Fruit fly (Drosophila melanogaster) whole organism, adult: Measurements from ENCODE around the gene Clic.
A peak's percentile ranks its signal among the peaks of the same experiment; 100 is the strongest.

Source experiments
- CG11617 ChIP-seq: fragments of 200-800 bp; sonication (Bioruptor generic); optimal IDR thresholded peaks from 2 replicates; lab custom pipeline; 2017; ENCODE audit warnings: mild to moderate bottlenecking, missing biosample characterization, missing genetic modification reagents, missing genetic modification characterization
- CG12768 ChIP-seq: fragments of 200-800 bp; sonication (Bioruptor generic); optimal IDR thresholded peaks from 2 replicates; lab custom pipeline; 2017; ENCODE audit warnings: missing biosample characterization, missing genetic modification characterization, mild to moderate bottlenecking, moderate library complexity, missing genetic modification reagents
- CG14711 ChIP-seq: fragments of 200-800 bp; sonication (Bioruptor generic); optimal IDR thresholded peaks from 2 replicates; lab custom pipeline; 2018; ENCODE audit warnings: missing biosample characterization, mild to moderate bottlenecking, missing genetic modification characterization, moderate library complexity
- CG1620 ChIP-seq: fragments of 200-800 bp; sonication (Bioruptor generic); optimal IDR thresholded peaks from 2 replicates; lab custom pipeline; 2016; ENCODE audit warnings: missing biosample characterization, missing genetic modification characterization
- CG33017 ChIP-seq: fragments of 200-800 bp; sonication (Bioruptor generic); optimal IDR thresholded peaks from 2 replicates; lab custom pipeline; 2018; ENCODE audit warnings: missing biosample characterization, mild to moderate bottlenecking, missing genetic modification characterization, moderate library complexity
- CG5204 ChIP-seq: fragments of 200-800 bp; sonication (Bioruptor generic); optimal IDR thresholded peaks from 2 replicates; lab custom pipeline; 2016; ENCODE audit warnings: missing biosample characterization, missing genetic modification characterization
- CG7045 ChIP-seq: fragments of 200-800 bp; sonication (Bioruptor generic); optimal IDR thresholded peaks from 2 replicates; lab custom pipeline; 2017; ENCODE audit warnings: missing biosample characterization, mild to moderate bottlenecking, missing genetic modification characterization
- CG7101 ChIP-seq: fragments of 200-800 bp; sonication (Bioruptor generic); optimal IDR thresholded peaks from 2 replicates; lab custom pipeline; 2018; ENCODE audit warnings: missing biosample characterization, mild to moderate bottlenecking, missing genetic modification characterization, moderate library complexity
- Clk ChIP-seq: fragments of 200-800 bp; sonication (Bioruptor generic); optimal IDR thresholded peaks from 2 replicates; lab custom pipeline; 2017; ENCODE audit warnings: missing biosample characterization, missing genetic modification characterization
- Crg-1 ChIP-seq: fragments of 200-800 bp; sonication (Bioruptor generic); optimal IDR thresholded peaks from 2 replicates; lab custom pipeline; 2016; ENCODE audit warnings: missing biosample characterization, missing genetic modification characterization
- Hr96 ChIP-seq: fragments of 200-800 bp; sonication (Bioruptor generic); optimal IDR thresholded peaks from 2 replicates; lab custom pipeline; 2016; ENCODE audit warnings: missing biosample characterization, missing genetic modification characterization
- Mnt ChIP-seq: fragments of 200-800 bp; sonication (Bioruptor generic); optimal IDR thresholded peaks from 2 replicates; lab custom pipeline; 2016; ENCODE audit warnings: missing biosample characterization, mild to moderate bottlenecking, missing genetic modification characterization
- bab1 ChIP-seq: fragments of 200-800 bp; sonication (Bioruptor generic); optimal IDR thresholded peaks from 3 replicates; lab custom pipeline; 2019; ENCODE audit warnings: missing biosample characterization, mild to moderate bottlenecking, missing genetic modification characterization, moderate library complexity
- cic ChIP-seq: fragments of 200-800 bp; sonication (Bioruptor generic); optimal IDR thresholded peaks from 2 replicates; lab custom pipeline; 2017; ENCODE audit warnings: missing biosample characterization, mild to moderate bottlenecking, missing genetic modification characterization, moderate library complexity
- cnc ChIP-seq, 2 experiments: fragments of >200 bp; optimal IDR thresholded peaks; 2 replicates each; lab custom pipeline; 2017
- kay ChIP-seq: fragments of 200-800 bp; sonication (Bioruptor generic); peaks from one replicate; lab custom pipeline; 2016; ENCODE audit warnings: missing biosample characterization, missing genetic modification characterization, borderline replicate concordance
- ovo ChIP-seq: fragments of 200-800 bp; sonication (Bioruptor generic); optimal IDR thresholded peaks from 2 replicates; lab custom pipeline; 2016; ENCODE audit warnings: missing biosample characterization, missing genetic modification characterization
- pad ChIP-seq: fragments of 200-800 bp; sonication (Bioruptor generic); optimal IDR thresholded peaks from 3 replicates; lab custom pipeline; 2017; ENCODE audit warnings: missing biosample characterization, missing genetic modification characterization, mild to moderate bottlenecking, moderate library complexity, missing genetic modification reagents
- tj ChIP-seq: fragments of 200-800 bp; sonication (Bioruptor generic); optimal IDR thresholded peaks from 3 replicates; lab custom pipeline; 2017; ENCODE audit warnings: missing biosample characterization, mild to moderate bottlenecking, missing genetic modification characterization, moderate library complexity
- toe ChIP-seq: fragments of 200-800 bp; sonication (Bioruptor generic); optimal IDR thresholded peaks from 2 replicates; lab custom pipeline; 2016; ENCODE audit warnings: missing biosample characterization, missing genetic modification characterization

The Clic gene

DNA sequence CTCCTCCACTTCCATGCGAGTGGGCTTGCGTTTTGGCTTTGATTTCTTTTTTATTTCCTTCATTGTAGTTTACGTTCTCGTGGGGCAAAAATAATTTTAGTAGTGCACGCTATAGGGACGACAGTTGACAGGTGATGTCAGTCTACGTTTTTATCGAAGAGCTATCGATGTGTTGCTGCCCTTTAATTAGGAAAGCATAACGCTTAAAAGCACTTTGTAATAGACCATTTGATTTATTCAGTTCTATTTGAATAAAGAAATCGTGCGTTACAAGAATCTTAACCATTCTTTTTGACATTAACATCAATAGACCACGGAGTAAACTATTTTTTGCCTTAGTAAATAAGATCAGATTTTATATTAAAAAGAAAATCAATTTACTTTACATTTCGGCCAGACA is 31.1 kb downstream of the Clic start, which contains the start of gene CG10993:
TSS of gene CG10993 (minus strand) at position 101 of the 400 bp plus-strand sequence.
- no peak for TF ChIP-seq CG14711 (tag; lab: Kevin White, UChicago)
- TF ChIP-seq kay (GFP tag; lab: Kevin White, UChicago) = no peak
- no peak for TF ChIP-seq pad (GFP tag; lab: Kevin White, UChicago)
- no peak for TF ChIP-seq CG1620 (GFP tag; lab: Kevin White, UChicago)
- TF ChIP-seq Crg-1 (GFP tag; lab: Kevin White, UChicago) = no peak

dm6 chrX:13788973-13789682 is 33.0 kb downstream of the Clic start:
- no peak for TF ChIP-seq kay (GFP tag; lab: Kevin White, UChicago)
- TF ChIP-seq Clk (GFP tag; lab: Kevin White, UChicago) = no peak
- no peak for TF ChIP-seq Mnt (GFP tag; lab: Kevin White, UChicago)

DNA sequence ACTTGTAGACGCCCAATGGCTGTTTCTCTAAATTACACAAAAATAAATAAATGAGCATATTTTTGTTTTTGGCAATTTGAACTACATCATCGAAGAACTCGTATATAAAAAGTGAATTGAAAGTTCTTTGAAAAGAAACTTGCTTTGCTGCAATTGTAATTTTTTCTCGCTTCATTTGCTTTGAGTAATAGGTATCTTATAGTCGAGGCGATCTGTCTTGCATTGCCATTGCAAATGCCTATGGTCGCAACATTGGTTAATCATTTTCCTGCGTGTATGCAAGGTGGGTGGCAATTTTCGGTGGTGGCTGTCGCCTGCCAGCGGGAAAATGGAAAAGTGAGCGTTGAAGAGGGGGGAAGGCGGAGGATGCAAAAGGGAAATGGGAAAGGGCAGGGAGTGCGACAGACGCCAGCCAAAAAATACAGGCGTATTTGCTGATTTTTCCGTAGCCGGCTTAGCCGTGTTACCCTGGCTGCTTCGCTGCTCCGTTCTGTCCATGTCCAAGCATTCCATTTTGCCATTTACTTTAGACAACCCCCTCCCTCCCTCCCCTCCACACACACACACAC is 34.7 kb downstream of the Clic start:
- TF ChIP-seq ovo (GFP tag; lab: Kevin White, UChicago) (no peak), CG14711 (tag; lab: Kevin White, UChicago) (no peak), Hr96 (no peak), Clk (GFP tag; lab: Kevin White, UChicago) (no peak), kay (GFP tag; lab: Kevin White, UChicago) (no peak), pad (GFP tag; lab: Kevin White, UChicago) (no peak), Crg-1 (GFP tag; lab: Kevin White, UChicago) (no peak), bab1 (GFP tag; lab: Kevin White, UChicago) (no peak), CG7045 (GFP tag; lab: Kevin White, UChicago) (no peak), CG33017 (tag; lab: Kevin White, UChicago) (no peak), CG7101 (tag; lab: Kevin White, UChicago) (no peak), cic (GFP tag; lab: Kevin White, UChicago) (no peak), CG5204 (GFP tag; lab: Kevin White, UChicago) (no peak)

dm6 chrX:13786037-13786667 is 36.0 kb downstream of the Clic start:
- TF ChIP-seq Clk (GFP tag; lab: Kevin White, UChicago) = no peak
- TF ChIP-seq bab1 (GFP tag; lab: Kevin White, UChicago) = peak; percentile 36
- TF ChIP-seq tj (GFP tag; lab: Kevin White, UChicago) = peak; percentile 98
- TF ChIP-seq pad (GFP tag; lab: Kevin White, UChicago) = no peak
- no peak for TF ChIP-seq Hr96

DNA sequence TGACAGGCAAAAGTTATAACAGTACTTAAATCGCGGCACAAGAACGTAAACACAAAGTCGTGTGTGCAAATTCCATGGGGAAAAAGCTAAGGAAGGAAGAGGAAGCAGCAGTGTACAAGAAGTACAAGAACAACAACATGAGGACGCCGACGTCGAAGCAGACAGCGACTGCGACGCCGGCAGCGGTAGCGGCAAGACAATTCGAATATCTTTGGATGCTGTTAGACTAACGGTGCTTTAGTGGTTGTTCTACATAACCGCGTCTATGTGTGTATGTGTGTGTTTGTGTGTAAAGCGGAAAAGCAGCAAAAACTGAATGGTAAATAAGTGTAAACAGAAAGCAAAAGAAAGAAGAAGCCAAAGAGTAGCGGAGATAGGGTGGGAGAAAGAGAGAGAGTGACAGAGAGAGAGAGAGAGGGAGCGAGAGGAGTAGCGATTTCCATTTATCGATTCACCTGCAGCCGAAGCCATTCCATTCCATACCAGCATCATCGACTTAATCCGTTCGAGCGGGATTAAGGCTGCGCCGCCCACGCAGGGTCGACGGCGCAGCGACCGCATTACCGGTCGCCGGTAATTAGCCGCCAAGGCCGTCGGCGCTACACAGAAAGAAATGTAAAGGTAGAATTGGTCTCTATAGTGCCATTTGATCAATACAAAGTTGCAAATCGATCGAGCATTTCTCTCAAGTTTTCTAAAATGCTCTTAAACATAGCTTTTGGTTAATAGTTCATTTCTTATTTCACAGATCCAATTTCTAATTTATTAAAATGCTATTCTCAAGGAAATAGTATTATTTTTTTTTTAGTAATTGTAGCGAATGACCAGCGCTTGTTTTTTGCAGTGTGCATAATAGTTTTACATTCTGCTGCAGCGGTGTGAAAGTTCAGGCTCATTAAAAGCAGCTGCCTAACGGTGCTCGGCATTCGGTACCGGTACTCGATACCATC is 37.9 kb downstream of the Clic start:
- peak; percentile 39 for TF ChIP-seq CG14711 (tag; lab: Kevin White, UChicago)
- TF ChIP-seq CG11617 = peak; percentile 31
- TF ChIP-seq ovo (GFP tag; lab: Kevin White, UChicago) = peak; percentile 61
- TF ChIP-seq Mnt (GFP tag; lab: Kevin White, UChicago) = peak; percentile 11
- no peak for TF ChIP-seq Clk (GFP tag; lab: Kevin White, UChicago)
- peak; percentile 21 for TF ChIP-seq CG33017 (tag; lab: Kevin White, UChicago)
- no peak for TF ChIP-seq Hr96
- TF ChIP-seq kay (GFP tag; lab: Kevin White, UChicago) = no peak
- peak; percentile 46 for TF ChIP-seq CG12768 (GFP tag; lab: Kevin White, UChicago)
- TF ChIP-seq pad (GFP tag; lab: Kevin White, UChicago) = peak; percentile 14
- TF ChIP-seq toe = peak; percentile 41
- TF ChIP-seq CG7101 (tag; lab: Kevin White, UChicago) = peak; percentile 56
- no peak for TF ChIP-seq cic (GFP tag; lab: Kevin White, UChicago)
- no peak for TF ChIP-seq CG1620 (GFP tag; lab: Kevin White, UChicago)
- peak; percentile 52 for TF ChIP-seq tj (GFP tag; lab: Kevin White, UChicago)
- TF ChIP-seq CG7045 (GFP tag; lab: Kevin White, UChicago) = peak; percentile 60
- TF ChIP-seq CG5204 (GFP tag; lab: Kevin White, UChicago) = peak; percentile 60
- peak; percentile 50 for TF ChIP-seq bab1 (GFP tag; lab: Kevin White, UChicago)
- TF ChIP-seq cnc (optimal IDR thresholded peaks at IDR 0.05; lab: Kevin White, UChicago) = no peak
